Worm (Caenorhabditis elegans): ENCODE measurements around the gene cul-3.

cul-3 gene

DNA sequence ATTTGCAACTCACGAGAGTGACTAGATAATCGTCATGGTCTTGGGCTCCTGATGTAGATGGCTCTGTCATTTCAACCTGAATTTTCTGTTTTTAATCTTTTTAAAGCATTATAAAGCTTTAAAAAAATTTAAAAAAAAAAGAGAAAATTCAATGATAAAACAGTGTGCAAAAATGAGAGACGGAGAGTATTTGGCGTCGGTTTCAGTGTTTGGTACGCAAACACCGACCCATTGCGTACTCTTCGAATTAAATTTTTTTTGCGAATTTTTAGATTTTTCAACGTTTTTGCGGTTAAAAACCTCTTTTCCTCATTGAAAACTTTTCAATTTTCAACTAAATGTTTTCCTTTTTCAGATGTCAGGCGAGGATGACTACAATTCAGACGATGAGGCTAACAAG, 49.3 kb upstream of the cul-3 start, which contains the start of the genes W03F9.2 and sftb-2:
Gene W03F9.2, minus strand, starts transcription at position 153 of the 400 bp plus-strand sequence.
Gene sftb-2, plus strand, starts transcription at position 356 of the 400 bp plus-strand sequence.
- TF ChIP-seq dve-1 (tag; optimal IDR thresholded peaks at IDR 0.05; ENCODE audit: insufficient read depth) (peak; percentile 59), daf-19 (GFP tag; conservative IDR thresholded peaks at IDR 0.05) (no peak), F44E2.7 (GFP tag; IDR thresholded peaks at IDR 0.05) (no peak), R02D3.7 (tag; optimal IDR thresholded peaks at IDR 0.05) (no peak), mes-2 (tag; optimal IDR thresholded peaks at IDR 0.05; ENCODE audit: poor library complexity, severe bottlenecking) (peak; percentile 54), lin-38 (GFP tag; IDR thresholded peaks at IDR 0.05) (peak; percentile 35; the same call in 1 of the 2 replicates), mep-1 (tag; optimal IDR thresholded peaks at IDR 0.05) (peak; percentile 15), dpl-1 (GFP tag; optimal IDR thresholded peaks at IDR 0.05) (peak; percentile 39), lsy-2 (tag; optimal IDR thresholded peaks at IDR 0.05) (peak in 1 of 2 experiments; percentile 59), php-3 (GFP tag; IDR thresholded peaks at IDR 0.05) (no peak)

DNA sequence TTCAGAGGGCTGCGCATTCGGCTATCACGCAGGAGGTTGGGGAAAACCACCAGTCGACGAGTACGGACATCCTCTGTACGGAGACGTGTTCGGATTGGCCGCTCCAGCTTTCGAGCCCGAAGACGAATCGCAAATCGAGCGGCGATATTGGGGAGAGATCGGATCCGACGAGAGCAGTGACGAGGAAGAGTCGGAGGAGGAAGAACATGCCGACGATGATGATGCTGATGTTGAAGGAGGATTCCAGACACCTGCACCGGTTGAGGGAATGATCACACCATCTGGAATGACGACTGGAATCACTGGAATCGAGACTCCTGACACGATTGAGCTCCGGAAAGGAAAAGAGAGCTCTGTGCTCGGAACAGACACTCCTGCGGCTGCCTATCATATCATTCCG, 47.0 kb upstream of the cul-3 start:
- TF ChIP-seq nhr-42 (GFP tag; IDR thresholded peaks at IDR 0.05) (0 out of 2 replicates have a peak, but pooled peaks have one; percentile 26), T20F7.1 (GFP tag; optimal IDR thresholded peaks at IDR 0.05) (no peak), set-16 (GFP tag; IDR thresholded peaks at IDR 0.05) (peak; percentile 65)

DNA sequence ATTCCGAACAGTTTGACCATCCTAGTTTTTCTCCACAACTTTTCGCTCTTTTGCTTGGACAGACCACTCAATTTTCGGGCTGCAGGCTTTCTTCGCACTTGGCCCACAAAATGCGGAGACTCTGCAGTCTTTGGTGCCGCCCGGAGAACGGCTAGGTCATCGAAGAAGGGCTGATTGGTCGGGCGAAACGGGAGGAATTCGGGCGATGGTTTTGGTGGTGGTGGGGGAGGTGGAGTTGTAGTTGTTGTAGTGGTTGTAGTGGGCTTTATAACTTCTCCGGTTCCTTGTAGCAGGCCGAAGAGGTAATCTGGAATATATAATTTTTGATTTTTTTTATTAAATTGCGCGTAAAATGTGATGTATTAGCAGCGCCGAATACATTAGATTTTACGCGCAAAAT, 39.5 kb upstream of the cul-3 start:
- TF ChIP-seq T26A8.4 (GFP tag; IDR thresholded peaks at IDR 0.05) = no peak
- TF ChIP-seq lin-39 (tag; optimal IDR thresholded peaks at IDR 0.05) = no peak
- no peak for TF ChIP-seq lin-38 (GFP tag; IDR thresholded peaks at IDR 0.05)
- no peak for TF ChIP-seq daf-8 (GFP tag; IDR thresholded peaks at IDR 0.05)
- TF ChIP-seq zfp-3 (GFP tag; conservative IDR thresholded peaks at IDR 0.05) = no peak
- TF ChIP-seq set-16 (GFP tag; IDR thresholded peaks at IDR 0.05) = peak; percentile 49; the same call in 1 of the 2 replicates
- no peak for TF ChIP-seq nhr-25 (tag; optimal IDR thresholded peaks at IDR 0.05; ENCODE audit: borderline replicate concordance, insufficient read depth)
- no peak for TF ChIP-seq hlh-30 (tag; optimal IDR thresholded peaks at IDR 0.05; ENCODE audit: insufficient read depth)

DNA sequence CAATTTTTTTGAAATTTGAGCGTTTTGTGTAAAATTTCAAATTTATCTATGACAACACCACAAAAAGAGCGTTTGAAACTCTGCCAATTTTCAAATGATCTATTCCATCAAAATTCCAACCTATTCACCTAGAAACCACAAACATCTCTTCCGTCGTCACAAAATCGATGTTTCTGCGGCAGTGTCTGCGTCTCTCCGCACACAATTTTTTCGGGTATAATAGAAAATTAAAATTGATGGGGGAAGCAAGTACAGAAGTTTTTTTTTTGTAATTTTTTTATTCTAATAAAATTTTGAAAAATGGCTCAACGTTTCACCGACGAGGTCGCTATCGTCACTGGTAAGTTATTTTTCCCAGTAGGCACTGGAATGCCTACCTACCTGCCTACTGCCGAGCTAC, 38.6 kb upstream of the cul-3 start, which contains the start of gene W03F9.9:
Gene W03F9.9, plus strand, starts transcription at position 301 of the 400 bp plus-strand sequence.
- TF ChIP-seq set-16 (GFP tag; IDR thresholded peaks at IDR 0.05) (no peak), nhr-28 (tag; optimal IDR thresholded peaks at IDR 0.05) (peak; percentile 2)

DNA sequence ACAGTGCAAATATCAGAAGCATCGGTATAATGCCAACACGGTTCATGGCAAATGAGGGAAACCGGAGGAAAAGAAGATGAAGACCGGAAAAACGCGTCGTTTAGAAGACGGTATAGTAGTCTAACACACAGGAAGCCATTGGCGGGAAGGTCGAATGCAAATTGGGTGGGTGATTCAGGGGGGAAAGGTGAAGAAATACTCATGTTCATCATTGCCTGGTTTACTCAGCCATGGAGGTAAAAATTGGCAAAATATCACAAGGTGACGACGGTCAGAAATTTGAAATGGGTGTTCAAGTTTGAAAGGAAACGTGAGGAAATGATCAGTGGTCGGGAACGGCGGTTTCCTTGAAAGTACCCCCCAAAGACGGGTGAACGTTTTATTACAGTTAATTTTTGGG, 36.0 kb upstream of the cul-3 start, which contains the start of gene W03F9.11:
Gene W03F9.11, minus strand, starts transcription at position 101 of the 400 bp plus-strand sequence.
- no peak for TF ChIP-seq tag-97 (GFP tag; IDR thresholded peaks at IDR 0.05)
- peak in 1 of 2 experiments; percentile 82 for TF ChIP-seq unc-62 (GFP tag; optimal IDR thresholded peaks at IDR 0.05 in 1 of 2)
- TF ChIP-seq unc-62 (tag; optimal IDR thresholded peaks at IDR 0.05) = no peak
- TF ChIP-seq zag-1 (tag; optimal IDR thresholded peaks at IDR 0.05) = no peak

DNA sequence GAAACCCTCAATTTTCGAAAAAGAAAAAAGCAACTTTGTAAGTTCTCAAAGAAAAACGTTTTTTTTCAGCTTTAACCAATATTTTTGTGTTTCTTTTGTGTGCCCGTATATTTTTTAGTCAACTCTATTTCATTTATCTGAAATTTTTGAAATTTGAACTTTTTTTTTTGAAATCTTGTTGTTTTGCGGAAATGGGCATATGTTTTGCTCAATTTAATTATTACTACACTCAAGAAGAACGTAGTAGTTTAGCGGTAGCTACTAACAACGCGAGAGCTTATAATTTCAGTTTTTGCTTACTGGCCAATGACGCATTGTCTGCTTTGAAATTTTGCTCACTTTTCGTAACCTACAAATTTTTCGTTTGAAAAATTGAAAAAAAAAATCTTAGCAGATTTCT, 32.4 kb upstream of the cul-3 start, which contains the start of gene srh-82:
Gene srh-82, plus strand, starts transcription at position 301 of the 400 bp plus-strand sequence.
- no peak for TF ChIP-seq Y105C5A.15 (GFP tag; IDR thresholded peaks at IDR 0.05)
- no peak for TF ChIP-seq lin-1 (GFP tag; IDR thresholded peaks at IDR 0.05)
- TF ChIP-seq nhr-6 (tag; optimal IDR thresholded peaks at IDR 0.05) = no peak
- TF ChIP-seq zag-1 (tag; optimal IDR thresholded peaks at IDR 0.05) = no peak
- no peak for TF ChIP-seq hlh-30 (tag; optimal IDR thresholded peaks at IDR 0.05; ENCODE audit: insufficient read depth)
- no peak for TF ChIP-seq ceh-20 (GFP tag; IDR thresholded peaks at IDR 0.05)
- no peak for TF ChIP-seq aha-1 (tag)
- no peak for TF ChIP-seq Y5F2A.4 (GFP tag; optimal IDR thresholded peaks at IDR 0.05)
- no peak for TF ChIP-seq fkh-10 (GFP tag; optimal IDR thresholded peaks at IDR 0.05)
- no peak for TF ChIP-seq vab-7 (GFP tag; IDR thresholded peaks at IDR 0.05)
- no peak for TF ChIP-seq Y48G9A.11 (GFP tag; IDR thresholded peaks at IDR 0.05)
- TF ChIP-seq snpc-4 (tag; optimal IDR thresholded peaks at IDR 0.05) = no peak
- TF ChIP-seq tag-97 (GFP tag; IDR thresholded peaks at IDR 0.05) = no peak
- no peak for TF ChIP-seq ama-1 (optimal IDR thresholded peaks at IDR 0.05)
- TF ChIP-seq jun-1 (tag; optimal IDR thresholded peaks at IDR 0.05) = no peak
- TF ChIP-seq lin-38 (GFP tag; IDR thresholded peaks at IDR 0.05) = no peak

Data from whole organism, L4 larva.